Worm (Caenorhabditis elegans): ENCODE data around the gene wrt-9.

DNA sequence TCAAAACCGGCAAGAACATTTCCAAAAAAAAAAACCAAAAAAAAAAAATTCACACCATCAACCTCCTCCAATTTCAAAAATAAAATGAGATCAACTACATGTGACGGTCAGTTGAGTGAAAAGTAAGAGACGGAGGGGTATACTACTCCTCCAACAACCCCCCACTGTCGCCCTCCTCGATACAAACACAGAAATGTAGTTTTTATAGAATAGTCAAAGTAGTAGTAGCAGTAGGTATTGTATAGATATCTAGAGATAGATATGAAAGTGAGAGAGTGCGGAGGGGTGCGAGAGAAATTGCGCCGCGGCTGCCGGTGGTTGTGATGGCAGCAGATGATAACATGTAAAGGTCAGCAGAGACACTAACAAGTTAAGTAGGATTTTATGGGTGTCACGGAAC, 49.1 kb upstream of the wrt-9 start:
- no peak for TF ChIP-seq klf-2 (GFP tag; conservative IDR thresholded peaks at IDR 0.05)
- TF ChIP-seq med-1 (GFP tag; optimal IDR thresholded peaks at IDR 0.05; ENCODE audit: insufficient read depth), result no peak

Data from whole organism, midembryonic.